Fruit fly (Drosophila melanogaster): ENCODE results near the gene VhaM9.7-a.
A peak's percentile ranks its signal among the peaks of the same experiment; 100 is the strongest.

Gene VhaM9.7-a

dm6 chr3L:4227164-4227563 lies 35.3 kb upstream of the VhaM9.7-a start, which contains the start of gene CG46460 (continued):
- no peak for TF ChIP-seq gsb (GFP tag; IDR thresholded peaks at IDR 0.05)
- no peak for TF ChIP-seq Nf-YA (GFP tag; IDR thresholded peaks at IDR 0.05)
- TF ChIP-seq cas (GFP tag; IDR thresholded peaks at IDR 0.05) = 0 out of 2 replicates have a peak, but pooled peaks have one; percentile 16
- TF ChIP-seq oc (tag; optimal IDR thresholded peaks at IDR 0.05) = peak; percentile 43
- no peak for TF ChIP-seq Sox100B (GFP tag; optimal IDR thresholded peaks at IDR 0.05)
- TF ChIP-seq CG9215 (GFP tag; IDR thresholded peaks at IDR 0.05) = no peak
- TF ChIP-seq ato (GFP tag; IDR thresholded peaks at IDR 0.05; ENCODE audit: partially characterized antibody) = no peak
- TF ChIP-seq Side (GFP tag; optimal IDR thresholded peaks at IDR 0.05) = no peak
- no peak for TF ChIP-seq pum (GFP tag; optimal IDR thresholded peaks at IDR 0.05)
- no peak for TF ChIP-seq h (optimal IDR thresholded peaks at IDR 0.05)
- TF ChIP-seq CG12769 (tag; optimal IDR thresholded peaks at IDR 0.05) = peak; percentile 19
- no peak for TF ChIP-seq CG5245 (GFP tag; optimal IDR thresholded peaks at IDR 0.05)
- peak; percentile 58 for TF ChIP-seq Adf1 (GFP tag; IDR thresholded peaks at IDR 0.05)
- TF ChIP-seq tio (GFP tag; optimal IDR thresholded peaks at IDR 0.05) = no peak
- no peak for TF ChIP-seq Sin3A (optimal IDR thresholded peaks at IDR 0.05)
- no peak for TF ChIP-seq CG5953 (GFP tag; IDR thresholded peaks at IDR 0.05)
- no peak for TF ChIP-seq CG4328 (GFP tag; optimal IDR thresholded peaks at IDR 0.05)
- peak; percentile 81 for TF ChIP-seq sens (GFP tag)
- TF ChIP-seq CG15269 (tag; optimal IDR thresholded peaks at IDR 0.05) = no peak
- TF ChIP-seq run (tag; optimal IDR thresholded peaks at IDR 0.05) = no peak
- no peak for TF ChIP-seq NC2β (GFP tag; optimal IDR thresholded peaks at IDR 0.05)
- no peak for TF ChIP-seq CG31365 (tag; optimal IDR thresholded peaks at IDR 0.05)
- TF ChIP-seq mld (GFP tag; IDR thresholded peaks at IDR 0.05; ENCODE audit: partially characterized antibody) = no peak
- TF ChIP-seq ash1 (GFP tag; optimal IDR thresholded peaks at IDR 0.05) = no peak
- TF ChIP-seq CG6791 (GFP tag; IDR thresholded peaks at IDR 0.05; ENCODE audit: partially characterized antibody) = peak; percentile 40; the same call in 2 of the 3 replicates
- no peak for TF ChIP-seq Max (GFP tag; optimal IDR thresholded peaks at IDR 0.05)
- TF ChIP-seq Vsx1 (GFP tag; optimal IDR thresholded peaks at IDR 0.05) = peak; percentile 26
- no peak for TF ChIP-seq chn (GFP tag; optimal IDR thresholded peaks at IDR 0.05)
- TF ChIP-seq CG11456 (GFP tag; IDR thresholded peaks at IDR 0.05) = no peak
- TF ChIP-seq kay (GFP tag; optimal IDR thresholded peaks at IDR 0.05) = no peak
- no peak for TF ChIP-seq pita (GFP tag; optimal IDR thresholded peaks at IDR 0.05)
- TF ChIP-seq Hmr (GFP tag; optimal IDR thresholded peaks at IDR 0.05) = peak; percentile 27
- TF ChIP-seq MBD-R2 (GFP tag; IDR thresholded peaks at IDR 0.05) = no peak
- no peak for TF ChIP-seq unc-4 (GFP tag; IDR thresholded peaks at IDR 0.05; ENCODE audit: partially characterized antibody)
- no peak for TF ChIP-seq toy (GFP tag; IDR thresholded peaks at IDR 0.05)
- no peak for TF ChIP-seq shn (GFP tag; optimal IDR thresholded peaks at IDR 0.05)
- no peak for TF ChIP-seq trem (tag; optimal IDR thresholded peaks at IDR 0.05)
- TF ChIP-seq CG4707 (GFP tag; optimal IDR thresholded peaks at IDR 0.05) = peak; percentile 2
- peak; percentile 21 for TF ChIP-seq grau (tag; optimal IDR thresholded peaks at IDR 0.05)
- no peak for TF ChIP-seq CG3726 (GFP tag; IDR thresholded peaks at IDR 0.05)
- no peak for TF ChIP-seq CG14050 (GFP tag; IDR thresholded peaks at IDR 0.05)
- TF ChIP-seq CG10267 (tag; optimal IDR thresholded peaks at IDR 0.05) = no peak
- no peak for TF ChIP-seq dan (GFP tag; IDR thresholded peaks at IDR 0.05)
- no peak for TF ChIP-seq zfh1 (GFP tag; IDR thresholded peaks at IDR 0.05)
- TF ChIP-seq CG7372 (GFP tag; IDR thresholded peaks at IDR 0.05) = no peak
- no peak for TF ChIP-seq phol (tag; optimal IDR thresholded peaks at IDR 0.05)
- peak; percentile 4 for TF ChIP-seq CG2678 (tag; optimal IDR thresholded peaks at IDR 0.05)
- TF ChIP-seq CG7928 (GFP tag; optimal IDR thresholded peaks at IDR 0.05) = no peak
- 0 out of 3 replicates have a peak, but pooled peaks have one; percentile 32 for TF ChIP-seq CG16813 (GFP tag; IDR thresholded peaks at IDR 0.05; ENCODE audit: partially characterized antibody)
- TF ChIP-seq ro (GFP tag; IDR thresholded peaks at IDR 0.05) = no peak
- TF ChIP-seq CG9727 (GFP tag; optimal IDR thresholded peaks at IDR 0.05) = peak; percentile 32
- TF ChIP-seq CG11398 (GFP tag; optimal IDR thresholded peaks at IDR 0.05) = no peak
- TF ChIP-seq knrl (GFP tag; IDR thresholded peaks at IDR 0.05; ENCODE audit: partially characterized antibody) = no peak
